In the genomic region with DNA sequence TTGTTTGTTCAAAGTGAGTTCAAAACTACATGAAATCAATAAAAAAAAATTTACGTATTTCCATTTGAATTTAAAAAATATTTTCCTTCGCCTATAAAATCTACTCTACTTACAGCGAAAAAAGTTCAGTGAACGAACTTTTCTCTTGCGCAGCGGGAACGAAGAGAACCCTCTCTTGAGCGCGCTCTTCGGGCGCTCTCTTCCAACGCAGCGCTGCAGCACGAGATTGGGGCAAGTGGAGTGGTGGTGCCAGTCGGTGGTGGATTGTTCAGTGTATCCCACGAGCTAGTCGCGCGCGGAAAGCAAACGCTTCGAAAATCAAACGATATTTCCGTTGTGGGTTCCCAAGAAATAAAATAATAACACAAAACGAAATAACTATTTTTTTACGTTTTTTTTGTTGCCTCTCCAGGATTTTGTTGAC, we compare ENCODE assay signal across 1 fruit fly cellular context.
TF ChIP-seq lines count a peak whose summit lies in the region.

A gene (plus strand): TSS at position 272 of the 424 bp plus-strand sequence.

TF ChIP-seq in whole organism, embryonic, 481 proteins besides CTCF, POLR2A, EP300 and RAD21 (continued from another document):
- TF ChIP-seq CG6813 (GFP tag; optimal IDR thresholded peaks at IDR 0.05; lab: Kevin White, UChicago) = no peak
- no peak for TF ChIP-seq CG11093 (GFP tag; IDR thresholded peaks at IDR 0.05; lab: Robert Waterston, UW)
- no peak for TF ChIP-seq HmgD (GFP tag; optimal IDR thresholded peaks at IDR 0.05; lab: Kevin White, UChicago)
- no peak for TF ChIP-seq CG7786 (GFP tag; optimal IDR thresholded peaks at IDR 0.05; lab: Kevin White, UChicago)
- TF ChIP-seq Fer1 (GFP tag; optimal IDR thresholded peaks at IDR 0.05; lab: Kevin White, UChicago) = no peak
- TF ChIP-seq cg (GFP tag; optimal IDR thresholded peaks at IDR 0.05; lab: Kevin White, UChicago) = peak; percentile 53
- TF ChIP-seq Hmr (GFP tag; optimal IDR thresholded peaks at IDR 0.05; lab: Kevin White, UChicago) = no peak
- peak; percentile 3 for TF ChIP-seq CG6254 (GFP tag; optimal IDR thresholded peaks at IDR 0.05; lab: Kevin White, UChicago)
- no peak for TF ChIP-seq pan (optimal IDR thresholded peaks at IDR 0.05; lab: Kevin White, UChicago)
- TF ChIP-seq pan (GFP tag; optimal IDR thresholded peaks at IDR 0.05 in 1 of 2, IDR thresholded peaks at IDR 0.05 in 1 of 2) = no peak
- peak; percentile 83 for TF ChIP-seq D19A (tag; optimal IDR thresholded peaks at IDR 0.05; lab: Kevin White, UChicago)
- TF ChIP-seq sna (GFP tag; IDR thresholded peaks at IDR 0.05; lab: Robert Waterston, UW; ENCODE audit: partially characterized antibody) = peak; percentile 27; the same call in 1 of the 2 replicates
- no peak for TF ChIP-seq fd102C (GFP tag; optimal IDR thresholded peaks at IDR 0.05; lab: Kevin White, UChicago)
- TF ChIP-seq CG17385 (GFP tag; optimal IDR thresholded peaks at IDR 0.05; lab: Kevin White, UChicago) = peak; percentile 23
- TF ChIP-seq gce (GFP tag; IDR thresholded peaks at IDR 0.05; lab: Robert Waterston, UW) = no peak
- no peak for TF ChIP-seq CG15601 (tag; optimal IDR thresholded peaks at IDR 0.05; lab: Kevin White, UChicago)
- no peak for TF ChIP-seq disco-r (GFP tag; optimal IDR thresholded peaks at IDR 0.05; lab: Kevin White, UChicago)
- no peak for TF ChIP-seq crc (GFP tag; optimal IDR thresholded peaks at IDR 0.05; lab: Kevin White, UChicago)
- peak; percentile 68 for TF ChIP-seq nom (GFP tag; optimal IDR thresholded peaks at IDR 0.05; lab: Kevin White, UChicago)
- no peak for TF ChIP-seq wdn (GFP tag; IDR thresholded peaks at IDR 0.05; lab: Robert Waterston, UW)
- no peak for TF ChIP-seq CG2120 (GFP tag; optimal IDR thresholded peaks at IDR 0.05; lab: Kevin White, UChicago)
- no peak for TF ChIP-seq gfzf (GFP tag; optimal IDR thresholded peaks at IDR 0.05; lab: Kevin White, UChicago)
- no peak for TF ChIP-seq ERR (GFP tag; optimal IDR thresholded peaks at IDR 0.05; lab: Kevin White, UChicago)
- no peak for TF ChIP-seq row (GFP tag; IDR thresholded peaks at IDR 0.05; lab: Robert Waterston, UW)
- TF ChIP-seq CG1603 (tag; optimal IDR thresholded peaks at IDR 0.05; lab: Kevin White, UChicago) = no peak
- TF ChIP-seq CG7928 (GFP tag; optimal IDR thresholded peaks at IDR 0.05; lab: Kevin White, UChicago) = no peak
- no peak for TF ChIP-seq ftz-f1 (GFP tag; optimal IDR thresholded peaks at IDR 0.05; lab: Kevin White, UChicago)
- no peak for TF ChIP-seq repo (GFP tag; optimal IDR thresholded peaks at IDR 0.05; lab: Kevin White, UChicago)
- peak; percentile 13 for TF ChIP-seq HLHmδ (GFP tag; optimal IDR thresholded peaks at IDR 0.05; lab: Kevin White, UChicago)
- peak in 1 of 3 experiments; percentile 40 for TF ChIP-seq Stat92E (GFP tag; optimal IDR thresholded peaks at IDR 0.05; lab: Kevin White, UChicago)
- TF ChIP-seq chm (GFP tag; IDR thresholded peaks at IDR 0.05; lab: Robert Waterston, UW) = peak; percentile 56; the same call in 1 of the 2 replicates
- no peak for TF ChIP-seq CG4820 (GFP tag; optimal IDR thresholded peaks at IDR 0.05; lab: Kevin White, UChicago)
- TF ChIP-seq CG14050 (GFP tag; IDR thresholded peaks at IDR 0.05; lab: Robert Waterston, UW) = no peak
- 0 out of 2 replicates have a peak, but pooled peaks have one; percentile 23 for TF ChIP-seq bbx (GFP tag; IDR thresholded peaks at IDR 0.05; lab: Robert Waterston, UW; ENCODE audit: partially characterized antibody)
- no peak for TF ChIP-seq Dad (GFP tag; optimal IDR thresholded peaks at IDR 0.05; lab: Kevin White, UChicago)
